Fruit fly (Drosophila melanogaster) whole organism, embryonic: ENCODE measurements around the gene CG43072.
A peak's percentile ranks its signal among the peaks of the same experiment; 100 is the strongest.

ENCODE experiments used
- Atf6 ChIP-seq: fragments of 200-800 bp; sonication (Bioruptor generic); IDR thresholded peaks from 2 replicates; pipeline ENCODE4 v1.3.6; 2022; ENCODE audit warnings: missing biosample characterization, missing genetic modification characterization
- Awh ChIP-seq: fragments of 200-800 bp; sonication (Bioruptor generic); IDR thresholded peaks from 2 replicates; pipeline ENCODE4, ENCODE4 v1.3.6; 2022; ENCODE audit warnings: missing biosample characterization, missing genetic modification characterization
- CG10147 ChIP-seq: fragments of 200-800 bp; sonication (Bioruptor generic); optimal IDR thresholded peaks from 2 replicates; lab custom pipeline; 2019; ENCODE audit warnings: missing biosample characterization, mild to moderate bottlenecking, missing genetic modification characterization, moderate library complexity
- CG10267 ChIP-seq: fragments of 200-800 bp; sonication (Bioruptor generic); optimal IDR thresholded peaks from 2 replicates; lab custom pipeline; 2018; ENCODE audit warnings: missing biosample characterization, mild to moderate bottlenecking, missing genetic modification characterization, moderate library complexity
- CG10959 ChIP-seq: fragments of 200-800 bp; sonication (Bioruptor generic); IDR thresholded peaks from 2 replicates; pipeline ENCODE4 v1.3.6; 2022; ENCODE audit warnings: missing biosample characterization, missing genetic modification characterization
- CG11085 ChIP-seq: fragments of 200-800 bp; sonication (Bioruptor generic); IDR thresholded peaks from 2 replicates; pipeline ENCODE4 v1.3.6; 2022; ENCODE audit warnings: missing biosample characterization, missing genetic modification characterization
- CG11247 ChIP-seq: fragments of 200-800 bp; sonication (Bioruptor generic); IDR thresholded peaks from 2 replicates; pipeline ENCODE4 v1.3.6; 2022; ENCODE audit warnings: missing biosample characterization, missing genetic modification characterization
- CG11504 ChIP-seq: fragments of 200-800 bp; sonication (Bioruptor generic); optimal IDR thresholded peaks from 3 replicates; lab custom pipeline; 2019; ENCODE audit warnings: missing biosample characterization, mild to moderate bottlenecking, missing genetic modification characterization, moderate library complexity
- CG12299 ChIP-seq: fragments of 200-800 bp; sonication (Bioruptor generic); optimal IDR thresholded peaks from 2 replicates; lab custom pipeline; 2018; ENCODE audit warnings: missing biosample characterization, mild to moderate bottlenecking, missing genetic modification characterization
- CG13624 ChIP-seq: fragments of 200-800 bp; sonication (Bioruptor generic); optimal IDR thresholded peaks from 2 replicates; lab custom pipeline; 2016; ENCODE audit warnings: missing biosample characterization, missing genetic modification characterization
- CG14050 ChIP-seq: fragments of 200-800 bp; sonication (Bioruptor generic); IDR thresholded peaks from 3 replicates; pipeline ENCODE4 v1.3.6; 2022; ENCODE audit warnings: missing biosample characterization, missing genetic modification characterization
- CG1529 ChIP-seq: fragments of 200-800 bp; sonication (Bioruptor generic); optimal IDR thresholded peaks from 3 replicates; lab custom pipeline; 2018; ENCODE audit warnings: missing biosample characterization, missing genetic modification characterization
- CG15479 ChIP-seq: fragments of 200-800 bp; sonication (Bioruptor generic); optimal IDR thresholded peaks from 3 replicates; lab custom pipeline; 2019; ENCODE audit warnings: missing biosample characterization, mild to moderate bottlenecking, missing genetic modification characterization, moderate library complexity
- CG15696 ChIP-seq: fragments of 200-800 bp; sonication (Bioruptor generic); optimal IDR thresholded peaks from 2 replicates; lab custom pipeline; 2019; ENCODE audit warnings: missing biosample characterization, mild to moderate bottlenecking, missing genetic modification characterization, moderate library complexity
- CG17612 ChIP-seq: fragments of 200-800 bp; sonication (Bioruptor generic); IDR thresholded peaks from 2 replicates; pipeline ENCODE4 v1.3.6; 2022; ENCODE audit warnings: missing biosample characterization, missing genetic modification characterization
- CG1792 ChIP-seq: fragments of 200-800 bp; sonication (Bioruptor generic); optimal IDR thresholded peaks from 2 replicates; lab custom pipeline; 2016; ENCODE audit warnings: missing biosample characterization, missing genetic modification characterization
- CG2712 ChIP-seq: fragments of 200-800 bp; optimal IDR thresholded peaks from 3 replicates; lab custom pipeline; 2019; ENCODE audit warnings: missing biosample characterization, mild to moderate bottlenecking, missing genetic modification characterization, moderate library complexity
- CG31441 ChIP-seq: fragments of 200-800 bp; sonication (Bioruptor generic); IDR thresholded peaks from 2 replicates; pipeline ENCODE4 v1.3.6; 2022; ENCODE audit warnings: missing biosample characterization, missing genetic modification characterization
- CG3163 ChIP-seq: fragments of 200-800 bp; sonication (Bioruptor generic); optimal IDR thresholded peaks from 3 replicates; lab custom pipeline; 2016; ENCODE audit warnings: missing biosample characterization, missing genetic modification characterization
- CG3847 ChIP-seq: fragments of 200-800 bp; sonication (Bioruptor generic); IDR thresholded peaks from 2 replicates; pipeline ENCODE4 v1.3.6; 2022; ENCODE audit warnings: missing biosample characterization, missing genetic modification characterization
- CG4404 ChIP-seq: fragments of 200-800 bp; sonication (Bioruptor generic); IDR thresholded peaks from 2 replicates; pipeline ENCODE4 v1.3.6; 2022; ENCODE audit warnings: missing biosample characterization, missing genetic modification characterization
- CG7745 ChIP-seq: fragments of 200-800 bp; sonication (Bioruptor generic); optimal IDR thresholded peaks from 2 replicates; lab custom pipeline; 2018; ENCODE audit warnings: missing biosample characterization, mild to moderate bottlenecking, missing genetic modification characterization, moderate library complexity
- CG8478 ChIP-seq: fragments of >200 bp; optimal IDR thresholded peaks from 2 replicates; lab custom pipeline; 2018
- CG8924 ChIP-seq: fragments of 200-800 bp; optimal IDR thresholded peaks from 3 replicates; lab custom pipeline; 2019; ENCODE audit warnings: missing biosample characterization, mild to moderate bottlenecking, missing genetic modification characterization, moderate library complexity
- CG9215 ChIP-seq: fragments of 200-800 bp; sonication (Bioruptor generic); IDR thresholded peaks from 2 replicates; pipeline ENCODE4 v1.3.6; 2022; ENCODE audit warnings: missing biosample characterization, missing genetic modification characterization
- CG9876 ChIP-seq: fragments of 200-800 bp; sonication (Bioruptor generic); optimal IDR thresholded peaks from 2 replicates; lab custom pipeline; 2016; ENCODE audit warnings: missing biosample characterization, missing genetic modification characterization
- Camta ChIP-seq: fragments of 200-800 bp; sonication (Bioruptor generic); optimal IDR thresholded peaks from 2 replicates; lab custom pipeline; 2016; ENCODE audit warnings: missing biosample characterization, missing genetic modification characterization
- CoRest ChIP-seq: fragments of 200-800 bp; sonication (Bioruptor generic); optimal IDR thresholded peaks from 3 replicates; lab custom pipeline; 2018; ENCODE audit warnings: missing biosample characterization, mild to moderate bottlenecking, missing genetic modification characterization, moderate library complexity
- Dip3 ChIP-seq: fragments of 200-800 bp; sonication (Bioruptor generic); optimal IDR thresholded peaks from 3 replicates; lab custom pipeline; 2016; ENCODE audit warnings: missing biosample characterization, missing genetic modification characterization
- Doc2 ChIP-seq: fragments of 200-800 bp; sonication (Bioruptor generic); IDR thresholded peaks from 2 replicates; pipeline ENCODE4 v1.3.6; 2022; ENCODE audit warnings: missing biosample characterization, missing genetic modification characterization
- HLH4C ChIP-seq: fragments of 200-800 bp; sonication (Bioruptor generic); IDR thresholded peaks from 3 replicates; pipeline ENCODE4 v1.3.6; 2022; ENCODE audit warnings: missing biosample characterization, missing genetic modification characterization; ENCODE audit not compliant: partially characterized antibody
- NFAT ChIP-seq: fragments of 200-800 bp; sonication (Bioruptor generic); IDR thresholded peaks from 2 replicates; pipeline ENCODE4 v1.3.6; 2022; ENCODE audit warnings: missing biosample characterization, missing genetic modification characterization
- Rfx ChIP-seq: fragments of 200-800 bp; sonication (Bioruptor generic); IDR thresholded peaks from 2 replicates; pipeline ENCODE4 v1.3.6; 2022; ENCODE audit warnings: missing biosample characterization, missing genetic modification characterization
- Rx ChIP-seq: fragments of 200-800 bp; sonication (Bioruptor generic); IDR thresholded peaks from 2 replicates; pipeline ENCODE4 v1.3.6; 2022; ENCODE audit warnings: missing biosample characterization, missing genetic modification characterization
- crc ChIP-seq: fragments of 200-800 bp; sonication (Bioruptor generic); optimal IDR thresholded peaks from 2 replicates; lab custom pipeline; 2016; ENCODE audit warnings: missing biosample characterization, missing genetic modification characterization
- cwo ChIP-seq: fragments of 200-800 bp; sonication (Bioruptor generic); optimal IDR thresholded peaks from 3 replicates; lab custom pipeline; 2017; ENCODE audit warnings: missing biosample characterization, missing genetic modification characterization, mild to moderate bottlenecking, moderate library complexity, missing genetic modification reagents
- emc ChIP-seq: fragments of 200-800 bp; sonication (Bioruptor generic); optimal IDR thresholded peaks from 2 replicates; lab custom pipeline; 2016; ENCODE audit warnings: missing biosample characterization, missing genetic modification characterization
- kni ChIP-seq: fragments of 200-800 bp; sonication (Bioruptor generic); optimal IDR thresholded peaks from 3 replicates; lab custom pipeline; 2017; ENCODE audit warnings: mild to moderate bottlenecking, missing biosample characterization, missing genetic modification reagents, missing genetic modification characterization
- knrl ChIP-seq: fragments of 200-800 bp; sonication (Bioruptor generic); IDR thresholded peaks from 3 replicates; pipeline ENCODE4 v1.3.6; 2022; ENCODE audit warnings: missing biosample characterization, missing genetic modification characterization; ENCODE audit not compliant: partially characterized antibody
- lab ChIP-seq: fragments of 200-800 bp; sonication (Bioruptor generic); optimal IDR thresholded peaks from 3 replicates; lab custom pipeline; 2017; ENCODE audit warnings: missing biosample characterization, missing genetic modification characterization, mild to moderate bottlenecking, moderate library complexity, missing genetic modification reagents
- luna ChIP-seq: fragments of 200-800 bp; sonication (Bioruptor generic); optimal IDR thresholded peaks from 2 replicates; lab custom pipeline; 2016; ENCODE audit warnings: missing biosample characterization, missing genetic modification characterization
- maf-S ChIP-seq: fragments of 200-800 bp; sonication (Bioruptor generic); optimal IDR thresholded peaks from 2 replicates; lab custom pipeline; 2016; ENCODE audit warnings: missing biosample characterization, missing genetic modification characterization
- org-1 ChIP-seq: fragments of 200-800 bp; sonication (Bioruptor generic); optimal IDR thresholded peaks from 2 replicates; lab custom pipeline; 2017; ENCODE audit warnings: missing biosample characterization, missing genetic modification characterization
- pan ChIP-seq, 4 experiments: fragments of >200 bp in 3 of 4; fragments of 200-800 bp in 1 of 4; sonication (Bioruptor generic) in 1 of 4; optimal IDR thresholded peaks in 3 of 4; IDR thresholded peaks in 1 of 4; 2 replicates each; pipeline versions ENCODE4 v1.3.6 to Lab custom; 2017 to 2022; ENCODE audit warnings: missing biosample characterization in 2 of 4, missing genetic modification characterization in 2 of 4, mixed read lengths in 1 of 4
- pho ChIP-seq: fragments of 200-800 bp; sonication (Bioruptor generic); optimal IDR thresholded peaks from 2 replicates; lab custom pipeline; 2016; ENCODE audit warnings: missing biosample characterization, missing genetic modification characterization
- pum ChIP-seq: fragments of 200-800 bp; sonication (Bioruptor generic); optimal IDR thresholded peaks from 2 replicates; lab custom pipeline; 2016; ENCODE audit warnings: missing biosample characterization, missing genetic modification characterization
- rib ChIP-seq: fragments of 200-800 bp; sonication (Bioruptor generic); IDR thresholded peaks from 2 replicates; pipeline ENCODE4 v1.3.6; 2022; ENCODE audit warnings: missing biosample characterization, missing genetic modification characterization
- tll ChIP-seq, 2 experiments: fragments of 200-800 bp in 1 of 2; fragments of >200 bp in 1 of 2; sonication (Bioruptor generic) in 1 of 2; optimal IDR thresholded peaks; 2 replicates each; lab custom pipeline; 2017 to 2019; ENCODE audit warnings: missing biosample characterization in 2 of 2, missing genetic modification characterization in 2 of 2, mild to moderate bottlenecking in 1 of 2, moderate library complexity in 1 of 2
- tna ChIP-seq: fragments of 200-800 bp; sonication (Bioruptor generic); IDR thresholded peaks from 2 replicates; pipeline ENCODE4 v1.3.6; 2022; ENCODE audit warnings: missing biosample characterization, missing genetic modification characterization; ENCODE audit not compliant: partially characterized antibody
- usp ChIP-seq: fragments of >200 bp; optimal IDR thresholded peaks from 2 replicates; lab custom pipeline; 2017; ENCODE audit warnings: missing biosample characterization, missing genetic modification characterization
- wor ChIP-seq: fragments of 200-800 bp; sonication (Bioruptor generic); IDR thresholded peaks from 2 replicates; pipeline ENCODE4 v1.3.6; 2022; ENCODE audit warnings: missing biosample characterization, missing genetic modification characterization
- zf30C ChIP-seq: fragments of 200-800 bp; sonication (Bioruptor generic); optimal IDR thresholded peaks from 3 replicates; lab custom pipeline; 2018; ENCODE audit warnings: missing biosample characterization, mild to moderate bottlenecking, missing genetic modification characterization

Gene CG43072

dm6 chr3L:21056290-21056689, 9.4 kb upstream of the CG43072 start (continued):
- TF ChIP-seq tna (GFP tag; lab: Robert Waterston, UW), result no peak
- TF ChIP-seq CG15696, result no peak
- TF ChIP-seq cwo (GFP tag; lab: Kevin White, UChicago), result no peak
- no peak for TF ChIP-seq pho (GFP tag; lab: Kevin White, UChicago)
- no peak for TF ChIP-seq luna (GFP tag; lab: Kevin White, UChicago)
- TF ChIP-seq CG7745, result no peak
- TF ChIP-seq HLH4C (GFP tag; lab: Robert Waterston, UW), result no peak
- no peak for TF ChIP-seq zf30C (GFP tag; lab: Kevin White, UChicago)
- TF ChIP-seq Dip3 (GFP tag; lab: Kevin White, UChicago), result no peak
- no peak; the same call in 1 of the 2 replicates for TF ChIP-seq CG31441
- peak; percentile 23 for TF ChIP-seq CG2712 (tag; lab: Kevin White, UChicago)
- TF ChIP-seq CG15479 (GFP tag; lab: Kevin White, UChicago), result no peak
- TF ChIP-seq CG17612 (GFP tag; lab: Robert Waterston, UW), result no peak
- TF ChIP-seq CG14050 (GFP tag; lab: Robert Waterston, UW), result no peak
- no peak for TF ChIP-seq CG9876 (GFP tag; lab: Kevin White, UChicago)
- no peak for TF ChIP-seq CG8478
- TF ChIP-seq NFAT, result no peak
- TF ChIP-seq CG11085 (GFP tag; lab: Robert Waterston, UW), result no peak
- no peak for TF ChIP-seq knrl
- TF ChIP-seq maf-S (GFP tag; lab: Kevin White, UChicago), result no peak
- TF ChIP-seq usp (GFP tag; lab: Kevin White, UChicago), result no peak
- TF ChIP-seq CG10267, result peak; percentile 8
- no peak for TF ChIP-seq CG13624 (GFP tag; lab: Kevin White, UChicago)
- no peak for TF ChIP-seq org-1 (GFP tag; lab: Kevin White, UChicago)
- peak; percentile 45 for TF ChIP-seq CG8924 (tag; lab: Kevin White, UChicago)
- TF ChIP-seq CG10147 (GFP tag; lab: Kevin White, UChicago), result no peak
- TF ChIP-seq CG12299 (tag; lab: Kevin White, UChicago), result no peak
- TF ChIP-seq Rx, result no peak
- no peak for TF ChIP-seq Doc2 (GFP tag; lab: Robert Waterston, UW)
- TF ChIP-seq tll (GFP tag; optimal IDR thresholded peaks at IDR 0.05; lab: Kevin White, UChicago), result no peak
- no peak for TF ChIP-seq pan (optimal IDR thresholded peaks at IDR 0.05; lab: Kevin White, UChicago)
- TF ChIP-seq pan (GFP tag; optimal IDR thresholded peaks at IDR 0.05 in 1 of 2, IDR thresholded peaks at IDR 0.05 in 1 of 2), result no peak
- TF ChIP-seq crc, result no peak
- TF ChIP-seq CG1792 (GFP tag; lab: Kevin White, UChicago), result no peak
- no peak for TF ChIP-seq emc (GFP tag; lab: Kevin White, UChicago)
- TF ChIP-seq Camta (GFP tag; lab: Kevin White, UChicago), result no peak
- TF ChIP-seq CG9215 (GFP tag; lab: Robert Waterston, UW), result no peak
- no peak for TF ChIP-seq rib (GFP tag; lab: Robert Waterston, UW)
- TF ChIP-seq CG1529 (GFP tag; lab: Kevin White, UChicago), result no peak
- no peak for TF ChIP-seq CG10959 (GFP tag; lab: Robert Waterston, UW)
- TF ChIP-seq CG3847 (GFP tag; lab: Robert Waterston, UW), result no peak
- TF ChIP-seq CG3163 (GFP tag; lab: Kevin White, UChicago), result no peak
- TF ChIP-seq CoRest (tag; lab: Kevin White, UChicago), result peak; percentile 55
- TF ChIP-seq wor, result 0 out of 2 replicates have a peak, but pooled peaks have one; percentile 13
- no peak for TF ChIP-seq Rfx (GFP tag; lab: Robert Waterston, UW)
- TF ChIP-seq lab (GFP tag; lab: Kevin White, UChicago), result no peak
- TF ChIP-seq Atf6, result no peak
- no peak for TF ChIP-seq CG4404 (GFP tag; lab: Robert Waterston, UW)
- TF ChIP-seq CG11504, result peak; percentile 69
- TF ChIP-seq pum (GFP tag; lab: Kevin White, UChicago), result no peak
- no peak for TF ChIP-seq Awh (GFP tag; lab: Robert Waterston, UW)
- TF ChIP-seq kni (GFP tag; lab: Kevin White, UChicago), result no peak
- no peak for TF ChIP-seq CG11247 (GFP tag; lab: Robert Waterston, UW)
